Worm (Caenorhabditis elegans) whole organism, late embryonic: ENCODE results near the gene flp-27.

Experiments
- C08G9.2 ChIP-seq: sonication (generic microtip); optimal IDR thresholded peaks from 2 replicates; lab custom pipeline; 2016; ENCODE audit warnings: mild to moderate bottlenecking, missing genetic modification characterization, moderate library complexity, missing compliant biosample characterization
- F13H6.1 ChIP-seq: sonication (generic microtip); optimal IDR thresholded peaks from 2 replicates; lab custom pipeline; 2016; ENCODE audit warnings: missing genetic modification characterization, missing compliant biosample characterization
- T23F11.4 ChIP-seq: fragments of 200-800 bp; sonication (Bioruptor generic); optimal IDR thresholded peaks from 2 replicates; lab custom pipeline; 2018; ENCODE audit warnings: mild to moderate bottlenecking, missing genetic modification characterization, missing compliant biosample characterization
- ama-1 ChIP-seq: fragments of 150-350 bp; optimal IDR thresholded peaks from 2 replicates; lab custom pipeline; 2014
- ceh-18 ChIP-seq: sonication (generic microtip); optimal IDR thresholded peaks from 2 replicates; lab custom pipeline; 2016; ENCODE audit warnings: missing genetic modification characterization, missing compliant biosample characterization
- ceh-19 ChIP-seq: fragments of 200-800 bp; sonication (Bioruptor generic); optimal IDR thresholded peaks from 2 replicates; lab custom pipeline; 2018; ENCODE audit warnings: mild to moderate bottlenecking, missing genetic modification characterization, missing compliant biosample characterization
- ceh-24 ChIP-seq: sonication (generic microtip); optimal IDR thresholded peaks from 2 replicates; lab custom pipeline; 2016; ENCODE audit warnings: mild to moderate bottlenecking, missing genetic modification characterization, missing compliant biosample characterization
- ceh-31 ChIP-seq: sonication (generic microtip); optimal IDR thresholded peaks from 2 replicates; lab custom pipeline; 2016; ENCODE audit warnings: missing genetic modification characterization, missing compliant biosample characterization
- ceh-48 ChIP-seq: sonication (generic microtip); optimal IDR thresholded peaks from 2 replicates; lab custom pipeline; 2016; ENCODE audit warnings: missing genetic modification characterization, inconsistent platforms, missing compliant biosample characterization
- che-1 ChIP-seq: sonication (generic microtip); optimal IDR thresholded peaks from 2 replicates; lab custom pipeline; 2016; ENCODE audit warnings: mild to moderate bottlenecking, missing genetic modification characterization, missing compliant biosample characterization
- fax-1 ChIP-seq: sonication (generic microtip); optimal IDR thresholded peaks from 2 replicates; lab custom pipeline; 2016; ENCODE audit warnings: missing genotype, missing genetic modification characterization, missing compliant biosample characterization
- fkh-6 ChIP-seq: sonication (generic microtip); optimal IDR thresholded peaks from 2 replicates; lab custom pipeline; 2016; ENCODE audit warnings: missing genetic modification characterization, missing compliant biosample characterization
- gmeb-2 ChIP-seq: sonication (generic microtip); optimal IDR thresholded peaks from 2 replicates; lab custom pipeline; 2016; ENCODE audit warnings: missing genetic modification characterization, inconsistent platforms, missing compliant biosample characterization
- hlh-13 ChIP-seq: fragments of 200-800 bp; sonication (Bioruptor generic); optimal IDR thresholded peaks from 2 replicates; lab custom pipeline; 2018; ENCODE audit warnings: mild to moderate bottlenecking, missing genetic modification characterization, missing compliant biosample characterization
- hlh-30 ChIP-seq: sonication (generic microtip); optimal IDR thresholded peaks from 2 replicates; lab custom pipeline; 2017; ENCODE audit warnings: antibody characterized with exemption, missing genetic modification characterization, missing compliant biosample characterization; ENCODE audit not compliant: insufficient read depth
- hlh-8 ChIP-seq: sonication (generic microtip); optimal IDR thresholded peaks from 2 replicates; lab custom pipeline; 2016; ENCODE audit warnings: missing genotype, missing genetic modification characterization, missing compliant biosample characterization
- madf-2 ChIP-seq: sonication (generic microtip); optimal IDR thresholded peaks from 2 replicates; lab custom pipeline; 2017; ENCODE audit warnings: missing genetic modification characterization, missing compliant biosample characterization
- mec-3 ChIP-seq: sonication (generic microtip); optimal IDR thresholded peaks from 2 replicates; lab custom pipeline; 2016; ENCODE audit warnings: borderline replicate concordance, missing genetic modification characterization, missing compliant biosample characterization
- nfya-1 ChIP-seq: sonication (generic microtip); optimal IDR thresholded peaks from 2 replicates; lab custom pipeline; 2017; ENCODE audit warnings: missing genetic modification characterization, mild to moderate bottlenecking, missing compliant biosample characterization, antibody characterized with exemption, moderate library complexity
- nhr-11 ChIP-seq: fragments of 150-350 bp; optimal IDR thresholded peaks from 2 replicates; lab custom pipeline; 2014; ENCODE audit warnings: missing biosample characterization, missing genetic modification characterization
- npax-4 ChIP-seq: sonication (generic microtip); optimal IDR thresholded peaks from 2 replicates; lab custom pipeline; 2016; ENCODE audit warnings: missing genetic modification characterization, missing compliant biosample characterization
- pat-9 ChIP-seq: fragments of 200-800 bp; sonication (Bioruptor generic); optimal IDR thresholded peaks from 2 replicates; lab custom pipeline; 2018; ENCODE audit warnings: mild to moderate bottlenecking, missing genetic modification characterization, moderate library complexity, missing compliant biosample characterization
- pha-2 ChIP-seq: sonication (generic microtip); optimal IDR thresholded peaks from 2 replicates; lab custom pipeline; 2017; ENCODE audit warnings: mild to moderate bottlenecking, missing genetic modification characterization, missing compliant biosample characterization
- pqm-1 ChIP-seq: sonication (generic microtip); optimal IDR thresholded peaks from 2 replicates; lab custom pipeline; 2016; ENCODE audit warnings: missing genetic modification characterization, missing compliant biosample characterization
- pros-1 ChIP-seq: fragments of 150-350 bp; optimal IDR thresholded peaks from 2 replicates; lab custom pipeline; 2014; ENCODE audit warnings: missing biosample characterization, missing genetic modification reagents, missing genetic modification characterization
- rnt-1 ChIP-seq: sonication (generic microtip); optimal IDR thresholded peaks from 2 replicates; lab custom pipeline; 2016; ENCODE audit warnings: missing genetic modification characterization, missing compliant biosample characterization
- sdc-2 ChIP-seq: sonication (generic microtip); optimal IDR thresholded peaks from 2 replicates; lab custom pipeline; 2016; ENCODE audit warnings: missing genotype, missing genetic modification characterization, missing compliant biosample characterization
- sox-4 ChIP-seq: sonication (generic microtip); optimal IDR thresholded peaks from 2 replicates; lab custom pipeline; 2017; ENCODE audit warnings: mild to moderate bottlenecking, missing genetic modification characterization, inconsistent platforms, missing compliant biosample characterization
- tbx-2 ChIP-seq: sonication (generic microtip); optimal IDR thresholded peaks from 2 replicates; lab custom pipeline; 2016; ENCODE audit warnings: missing genetic modification characterization, missing compliant biosample characterization
- unc-3 ChIP-seq, 2 experiments: fragments of 200-800 bp in 1 of 2; sonication (Bioruptor generic) in 1 of 2; sonication (generic microtip) in 1 of 2; conservative IDR thresholded peaks in 1 of 2; optimal IDR thresholded peaks in 1 of 2; 2 replicates each; pipeline versions ENCODE4 v1.3.6 to Lab custom; 2016 to 2022; ENCODE audit warnings: missing compliant biosample characterization in 2 of 2, missing genetic modification characterization in 2 of 2, missing genetic modification reagents in 1 of 2
- unc-42 ChIP-seq: sonication (generic microtip); optimal IDR thresholded peaks from 2 replicates; lab custom pipeline; 2016; ENCODE audit warnings: missing genotype, missing genetic modification characterization, missing compliant biosample characterization
- zip-5 ChIP-seq: sonication (generic microtip); optimal IDR thresholded peaks from 2 replicates; lab custom pipeline; 2016; ENCODE audit warnings: missing genetic modification characterization, missing compliant biosample characterization
- ztf-16 ChIP-seq: sonication (generic microtip); optimal IDR thresholded peaks from 2 replicates; lab custom pipeline; 2017; ENCODE audit warnings: missing genetic modification characterization, missing compliant biosample characterization

The flp-27 gene

ce11 chrII:5719848-5720247 is 39.0 kb downstream of the flp-27 start, which contains the start of gene damt-1:
Gene damt-1 (plus strand): TSS chrII:5720148.
- TF ChIP-seq ceh-48 = no peak
- no peak for TF ChIP-seq sox-4 (tag; lab: Kevin White, UChicago)
- TF ChIP-seq C08G9.2 (tag; lab: Kevin White, UChicago) = no peak
- no peak for TF ChIP-seq ceh-24 (tag; lab: Kevin White, UChicago)
- no peak for TF ChIP-seq pha-2 (tag; lab: Kevin White, UChicago)
- TF ChIP-seq hlh-30 = no peak
- TF ChIP-seq F13H6.1 (tag; lab: Kevin White, UChicago) = no peak

- TF ChIP-seq unc-3 (GFP tag; conservative IDR thresholded peaks at IDR 0.05; lab: Robert Waterston, UW) (no peak), unc-3 (tag; optimal IDR thresholded peaks at IDR 0.05; lab: Kevin White, UChicago) (no peak), F13H6.1 (tag; lab: Kevin White, UChicago) (no peak), ceh-31 (tag; lab: Kevin White, UChicago) (peak; percentile 78), nfya-1 (tag; lab: Kevin White, UChicago) (peak; percentile 36), ceh-18 (tag; lab: Kevin White, UChicago) (peak; percentile 22), unc-42 (tag; lab: Kevin White, UChicago) (peak; percentile 81), ceh-19 (peak; percentile 31), tbx-2 (tag; lab: Kevin White, UChicago) (peak; percentile 29), ceh-48 (peak; percentile 76)
These were observed 44.3 kb downstream of the flp-27 start for ce11 chrII:5725094-5725493.

ce11 chrII:5727707-5728106 is 46.9 kb downstream of the flp-27 start, which contains the start of gene rab-3:
Gene rab-3 (minus strand): TSS chrII:5727853.
- peak; percentile 78 for TF ChIP-seq unc-42 (tag; lab: Kevin White, UChicago)
- TF ChIP-seq zip-5 (tag; lab: Kevin White, UChicago) = no peak
- TF ChIP-seq, all 69 proteins: peak for 1

- TF ChIP-seq mec-3 (tag; lab: Kevin White, UChicago) (no peak), T23F11.4 (no peak), che-1 (tag; lab: Kevin White, UChicago) (no peak), gmeb-2 (tag; lab: Kevin White, UChicago) (no peak), fax-1 (tag; lab: Kevin White, UChicago) (no peak), rnt-1 (tag; lab: Kevin White, UChicago) (no peak), ztf-16 (tag; lab: Kevin White, UChicago) (no peak), npax-4 (tag; lab: Kevin White, UChicago) (no peak), sdc-2 (tag; lab: Kevin White, UChicago) (no peak), fkh-6 (tag; lab: Kevin White, UChicago) (no peak), hlh-30 (no peak), pat-9 (no peak), nhr-11 (tag; lab: Kevin White, UChicago) (no peak), madf-2 (no peak), pqm-1 (tag; lab: Kevin White, UChicago) (no peak), sox-4 (tag; lab: Kevin White, UChicago) (no peak), hlh-8 (tag; lab: Kevin White, UChicago) (no peak), hlh-13 (GFP tag; lab: Kevin White, UChicago) (no peak), pros-1 (no peak), ama-1 (lab: Kevin White, UChicago) (no peak)
These were observed 49.7 kb downstream of the flp-27 start, which contains the start of the genes C18A3.7 and C18A3.11 for ce11 chrII:5730343-5731083. Gene C18A3.7 (minus strand): TSS chrII:5730443. Gene C18A3.11 (plus strand): TSS chrII:5731033.
